Fruit fly (Drosophila melanogaster) whole organism, embryonic: Measurements from ENCODE around the gene CG7728.
A peak's percentile ranks its signal among the peaks of the same experiment; 100 is the strongest.

ENCODE experiments used
- Abd-B ChIP-seq: fragments of 200-800 bp; sonication (Bioruptor generic); optimal IDR thresholded peaks from 2 replicates; lab custom pipeline; 2018; ENCODE audit warnings: missing biosample characterization, mild to moderate bottlenecking, missing genetic modification characterization, moderate library complexity
- CG10543 ChIP-seq: fragments of 200-800 bp; sonication (Bioruptor generic); optimal IDR thresholded peaks from 3 replicates; lab custom pipeline; 2017; ENCODE audit warnings: missing biosample characterization, mild to moderate bottlenecking, missing genetic modification characterization, moderate library complexity
- CG30431 ChIP-seq: fragments of 200-800 bp; sonication (Bioruptor generic); optimal IDR thresholded peaks from 2 replicates; lab custom pipeline; 2017; ENCODE audit warnings: missing biosample characterization, missing genetic modification characterization
- CG6175 ChIP-seq: fragments of 200-800 bp; sonication (Bioruptor generic); IDR thresholded peaks from 3 replicates; pipeline ENCODE4 v1.3.6; 2022; ENCODE audit warnings: missing biosample characterization, missing genetic modification characterization
- HLH4C ChIP-seq: fragments of 200-800 bp; sonication (Bioruptor generic); IDR thresholded peaks from 3 replicates; pipeline ENCODE4 v1.3.6; 2022; ENCODE audit warnings: missing biosample characterization, missing genetic modification characterization; ENCODE audit not compliant: partially characterized antibody
- exex ChIP-seq: fragments of 200-800 bp; sonication (Bioruptor generic); optimal IDR thresholded peaks from 4 replicates; lab custom pipeline; 2018; ENCODE audit warnings: missing biosample characterization, mild to moderate bottlenecking, missing genetic modification characterization, moderate library complexity
- mam ChIP-seq: fragments of 200-800 bp; sonication (Bioruptor generic); optimal IDR thresholded peaks from 3 replicates; lab custom pipeline; 2016; ENCODE audit warnings: missing biosample characterization, missing genetic modification characterization
- rib ChIP-seq: fragments of 200-800 bp; sonication (Bioruptor generic); IDR thresholded peaks from 2 replicates; pipeline ENCODE4 v1.3.6; 2022; ENCODE audit warnings: missing biosample characterization, missing genetic modification characterization
- salm ChIP-seq: fragments of 200-800 bp; sonication (Bioruptor generic); optimal IDR thresholded peaks from 2 replicates; lab custom pipeline; 2018; ENCODE audit warnings: missing biosample characterization, mild to moderate bottlenecking, missing genetic modification characterization

- TF ChIP-seq CG10543 (peak; percentile 25), mam (GFP tag; lab: Kevin White, UChicago) (no peak), salm (no peak), exex (tag; lab: Kevin White, UChicago) (peak; percentile 84), CG6175 (no peak), rib (GFP tag; lab: Robert Waterston, UW) (peak; percentile 34; the same call in 1 of the 2 replicates), HLH4C (no peak), CG30431 (GFP tag; lab: Kevin White, UChicago) (no peak), Abd-B (no peak)
Observed at dm6 chr3L:17008911-17009364, 7.4 kb upstream of the CG7728 start.
